5 fruit fly cellular contexts compared by ENCODE assay signal in genomic region chr3L:14463454-14464208, dm6.
TF ChIP-seq lines count a peak whose summit lies in the region.

No protein-coding gene starts in this region.

- no peak for TF ChIP-seq CTCF in whole organism, embryonic (GFP tag; optimal IDR thresholded peaks at IDR 0.05; lab: Kevin White, UChicago)

TF ChIP-seq in whole organism, adult, 20 proteins besides CTCF, POLR2A, EP300 and RAD21:
- TF ChIP-seq CG12768 (GFP tag; optimal IDR thresholded peaks at IDR 0.05; lab: Kevin White, UChicago) = no peak
- peak; percentile 47 for TF ChIP-seq kay (GFP tag; lab: Kevin White, UChicago; ENCODE audit: borderline replicate concordance)
- TF ChIP-seq CG14711 (tag; optimal IDR thresholded peaks at IDR 0.05; lab: Kevin White, UChicago) = no peak
- no peak for TF ChIP-seq CG1620 (GFP tag; optimal IDR thresholded peaks at IDR 0.05; lab: Kevin White, UChicago)
- TF ChIP-seq ovo (GFP tag; optimal IDR thresholded peaks at IDR 0.05; lab: Kevin White, UChicago) = no peak
- peak; percentile 47 for TF ChIP-seq tj (GFP tag; optimal IDR thresholded peaks at IDR 0.05; lab: Kevin White, UChicago)

TF ChIP-seq in whole organism, embryonic, 481 proteins besides CTCF, POLR2A, EP300 and RAD21:
- TF ChIP-seq CG10321 (GFP tag; IDR thresholded peaks at IDR 0.05; lab: Robert Waterston, UW) = 0 out of 2 replicates have a peak, but pooled peaks have one; percentile 40
- TF ChIP-seq gcm2 (GFP tag; optimal IDR thresholded peaks at IDR 0.05; lab: Kevin White, UChicago) = no peak
- no peak for TF ChIP-seq CG1603 (tag; optimal IDR thresholded peaks at IDR 0.05; lab: Kevin White, UChicago)
- TF ChIP-seq ac (GFP tag; optimal IDR thresholded peaks at IDR 0.05; lab: Kevin White, UChicago) = no peak
- TF ChIP-seq bsh (GFP tag; optimal IDR thresholded peaks at IDR 0.05; lab: Kevin White, UChicago) = peak in 1 of 2 experiments; percentile 68
- TF ChIP-seq hb (GFP tag; IDR thresholded peaks at IDR 0.05; lab: Robert Waterston, UW; ENCODE audit: partially characterized antibody) = 0 out of 3 replicates have a peak, but pooled peaks have one; percentile 49
- TF ChIP-seq vnd (GFP tag; IDR thresholded peaks at IDR 0.05; lab: Robert Waterston, UW; ENCODE audit: partially characterized antibody) = 0 out of 3 replicates have a peak, but pooled peaks have one; percentile 9
- 0 out of 2 replicates have a peak, but pooled peaks have one; percentile 21 for TF ChIP-seq Drgx (GFP tag; IDR thresholded peaks at IDR 0.05; lab: Robert Waterston, UW)
- peak; percentile 59 for TF ChIP-seq nom (GFP tag; optimal IDR thresholded peaks at IDR 0.05; lab: Kevin White, UChicago)
- peak; percentile 64 for TF ChIP-seq sens (GFP tag; lab: Kevin White, UChicago)
- TF ChIP-seq grau (tag; optimal IDR thresholded peaks at IDR 0.05; lab: Kevin White, UChicago) = peak; percentile 32
- TF ChIP-seq CG1832 (GFP tag; optimal IDR thresholded peaks at IDR 0.05; lab: Kevin White, UChicago) = peak; percentile 59

TF ChIP-seq in whole organism, prepupa, 60 proteins besides CTCF, POLR2A, EP300 and RAD21 (continues in another document):
- TF ChIP-seq CG32006 (GFP tag; optimal IDR thresholded peaks at IDR 0.05; lab: Kevin White, UChicago) (peak; percentile 68), Smox (GFP tag; optimal IDR thresholded peaks at IDR 0.05; lab: Kevin White, UChicago) (peak; percentile 42), CG31627 (GFP tag; optimal IDR thresholded peaks at IDR 0.05; lab: Kevin White, UChicago) (peak; percentile 35), lz (GFP tag; optimal IDR thresholded peaks at IDR 0.05; lab: Kevin White, UChicago) (peak; percentile 9), CG34406 (GFP tag; optimal IDR thresholded peaks at IDR 0.05; lab: Kevin White, UChicago) (peak; percentile 65), CG6854 (GFP tag; optimal IDR thresholded peaks at IDR 0.05; lab: Kevin White, UChicago) (no peak), topi (GFP tag; optimal IDR thresholded peaks at IDR 0.05; lab: Kevin White, UChicago) (peak; percentile 36), net (GFP tag; optimal IDR thresholded peaks at IDR 0.05; lab: Kevin White, UChicago) (peak; percentile 64), salr (GFP tag; optimal IDR thresholded peaks at IDR 0.05; lab: Kevin White, UChicago) (peak; percentile 36 to 78), Ets21C (GFP tag; optimal IDR thresholded peaks at IDR 0.05; lab: Kevin White, UChicago) (no peak), fd85E (GFP tag; optimal IDR thresholded peaks at IDR 0.05; lab: Kevin White, UChicago) (no peak), CG16779 (tag; optimal IDR thresholded peaks at IDR 0.05; lab: Kevin White, UChicago) (peak; percentile 53), Blimp-1 (GFP tag; optimal IDR thresholded peaks at IDR 0.05; lab: Kevin White, UChicago) (no peak), Sox14 (GFP tag; optimal IDR thresholded peaks at IDR 0.05; lab: Kevin White, UChicago) (peak; percentile 49), fkh (GFP tag; optimal IDR thresholded peaks at IDR 0.05; lab: Kevin White, UChicago) (no peak), CG15336 (GFP tag; IDR thresholded peaks at IDR 0.05; lab: Robert Waterston, UW) (peak; percentile 73), CG7368 (GFP tag; optimal IDR thresholded peaks at IDR 0.05; lab: Kevin White, UChicago) (peak; percentile 24), Eip78C (GFP tag; lab: Kevin White, UChicago) (peak; percentile 88), CG6276 (GFP tag; optimal IDR thresholded peaks at IDR 0.05; lab: Kevin White, UChicago) (peak; percentile 46), CG8319 (GFP tag; optimal IDR thresholded peaks at IDR 0.05; lab: Kevin White, UChicago) (peak; percentile 15), Met (GFP tag; optimal IDR thresholded peaks at IDR 0.05; lab: Kevin White, UChicago) (peak; percentile 54), svp (GFP tag; lab: Kevin White, UChicago) (peak; percentile 73), dac (GFP tag; optimal IDR thresholded peaks at IDR 0.05; lab: Kevin White, UChicago) (no peak), dsx (GFP tag; optimal IDR thresholded peaks at IDR 0.05; lab: Kevin White, UChicago; ENCODE audit: poor library complexity, severe bottlenecking) (peak; percentile 90), Hr39 (GFP tag; optimal IDR thresholded peaks at IDR 0.05; lab: Kevin White, UChicago) (peak; percentile 46)

TF ChIP-seq in whole organism, pupa, 21 proteins besides CTCF, POLR2A, EP300 and RAD21:
- no peak for TF ChIP-seq Snoo (tag; optimal IDR thresholded peaks at IDR 0.05; lab: Kevin White, UChicago)
- peak; percentile 71 for TF ChIP-seq gl (tag; optimal IDR thresholded peaks at IDR 0.05; lab: Kevin White, UChicago)
- peak; percentile 66 for TF ChIP-seq EcR (GFP tag; optimal IDR thresholded peaks at IDR 0.05; lab: Kevin White, UChicago)
- peak; percentile 24; the same call in 1 of the 2 replicates for TF ChIP-seq CG12605 (GFP tag; IDR thresholded peaks at IDR 0.05; lab: Robert Waterston, UW)
- TF ChIP-seq CG17806 (tag; optimal IDR thresholded peaks at IDR 0.05; lab: Kevin White, UChicago) = peak; percentile 92
- peak; percentile 89 for TF ChIP-seq CG14655 (GFP tag; optimal IDR thresholded peaks at IDR 0.05; lab: Kevin White, UChicago)
- TF ChIP-seq CG8301 (tag; optimal IDR thresholded peaks at IDR 0.05; lab: Kevin White, UChicago) = peak; percentile 85
- peak; percentile 62 for TF ChIP-seq CG13204 (GFP tag; optimal IDR thresholded peaks at IDR 0.05; lab: Kevin White, UChicago)
- no peak for TF ChIP-seq rn (GFP tag; IDR thresholded peaks at IDR 0.05; lab: Robert Waterston, UW)
- TF ChIP-seq Pif1B (GFP tag; optimal IDR thresholded peaks at IDR 0.05; lab: Kevin White, UChicago) = peak; percentile 55
- peak; percentile 67 for TF ChIP-seq Pif1A (GFP tag; optimal IDR thresholded peaks at IDR 0.05; lab: Kevin White, UChicago)
- TF ChIP-seq CG34367 (tag; optimal IDR thresholded peaks at IDR 0.05; lab: Kevin White, UChicago) = peak; percentile 91
- peak; percentile 90 for TF ChIP-seq CG8159 (tag; optimal IDR thresholded peaks at IDR 0.05; lab: Kevin White, UChicago)
- TF ChIP-seq CG4496 (GFP tag; IDR thresholded peaks at IDR 0.05; lab: Robert Waterston, UW) = peak; percentile 50; the same call in 1 of the 3 replicates
- TF ChIP-seq D1 (tag; optimal IDR thresholded peaks at IDR 0.05; lab: Kevin White, UChicago) = peak; percentile 95
- peak; percentile 95 for TF ChIP-seq CG9948 (tag; optimal IDR thresholded peaks at IDR 0.05; lab: Kevin White, UChicago)
- no peak for TF ChIP-seq Ets98B (GFP tag; IDR thresholded peaks at IDR 0.05; lab: Robert Waterston, UW)
- peak; percentile 95 for TF ChIP-seq CG15710 (tag; optimal IDR thresholded peaks at IDR 0.05; lab: Kevin White, UChicago)
- TF ChIP-seq CG10348 (GFP tag; IDR thresholded peaks at IDR 0.05; lab: Robert Waterston, UW) = no peak

TF ChIP-seq in whole organism, wandering third instar larva, 38 proteins besides CTCF, POLR2A, EP300 and RAD21:
- no peak for TF ChIP-seq GATAd (GFP tag; optimal IDR thresholded peaks at IDR 0.05; lab: Kevin White, UChicago)
- TF ChIP-seq woc (GFP tag; optimal IDR thresholded peaks at IDR 0.05; lab: Kevin White, UChicago) = peak; percentile 48
- no peak for TF ChIP-seq Hr78 (GFP tag; optimal IDR thresholded peaks at IDR 0.05; lab: Kevin White, UChicago)
- TF ChIP-seq fru (GFP tag; optimal IDR thresholded peaks at IDR 0.05; lab: Kevin White, UChicago) = peak; percentile 66
- TF ChIP-seq rgr (GFP tag; optimal IDR thresholded peaks at IDR 0.05; lab: Kevin White, UChicago) = peak; percentile 58
- no peak for TF ChIP-seq Vsx2 (GFP tag; optimal IDR thresholded peaks at IDR 0.05; lab: Kevin White, UChicago; ENCODE audit: partially characterized antibody)
- TF ChIP-seq h (GFP tag; optimal IDR thresholded peaks at IDR 0.05; lab: Kevin White, UChicago) = peak; percentile 65
- TF ChIP-seq Dif (GFP tag; optimal IDR thresholded peaks at IDR 0.05; lab: Kevin White, UChicago; ENCODE audit: partially characterized antibody) = peak; percentile 40
- peak; percentile 26 for TF ChIP-seq ey (GFP tag; optimal IDR thresholded peaks at IDR 0.05; lab: Kevin White, UChicago)
- TF ChIP-seq psq (GFP tag; optimal IDR thresholded peaks at IDR 0.05; lab: Kevin White, UChicago) = peak; percentile 58
- no peak for TF ChIP-seq Hr83 (GFP tag; optimal IDR thresholded peaks at IDR 0.05; lab: Kevin White, UChicago; ENCODE audit: poor library complexity, severe bottlenecking)
- TF ChIP-seq Hnf4 (GFP tag; optimal IDR thresholded peaks at IDR 0.05; lab: Kevin White, UChicago) = peak; percentile 26
- peak in 1 of 2 experiments; percentile 52 for TF ChIP-seq foxo (GFP tag; optimal IDR thresholded peaks at IDR 0.05; lab: Kevin White, UChicago)
- peak; percentile 70 for TF ChIP-seq OdsH (GFP tag; optimal IDR thresholded peaks at IDR 0.05; lab: Kevin White, UChicago)
- TF ChIP-seq Sp1 (GFP tag; optimal IDR thresholded peaks at IDR 0.05; lab: Kevin White, UChicago) = peak; percentile 57
- no peak for TF ChIP-seq CrebA (GFP tag; optimal IDR thresholded peaks at IDR 0.05; lab: Kevin White, UChicago; ENCODE audit: borderline replicate concordance)
- TF ChIP-seq HLH106 (tag; optimal IDR thresholded peaks at IDR 0.05; lab: Kevin White, UChicago) = peak; percentile 65
- TF ChIP-seq Myc (optimal IDR thresholded peaks at IDR 0.05; lab: Kevin White, UChicago) = no peak
